Worm (Caenorhabditis elegans) whole organism, L1 larva: ENCODE data around the gene srw-91.

Experiments used
- C16A3.4 ChIP-seq: fragments of 150-350 bp; optimal IDR thresholded peaks from 2 replicates; lab custom pipeline; 2014; ENCODE audit warnings: missing biosample characterization, missing genetic modification characterization
- alr-1 ChIP-seq: fragments of 200-800 bp; sonication (Bioruptor generic); optimal IDR thresholded peaks from 2 replicates; lab custom pipeline; 2018; ENCODE audit warnings: borderline replicate concordance, mild to moderate bottlenecking, missing genetic modification characterization, missing compliant biosample characterization
- ceh-8 ChIP-seq: fragments of 200-800 bp; sonication (Bioruptor generic); optimal IDR thresholded peaks from 2 replicates; lab custom pipeline; 2018; ENCODE audit warnings: mild to moderate bottlenecking, missing genetic modification characterization, moderate library complexity, missing compliant biosample characterization
- ceh-88 ChIP-seq: fragments of 200-800 bp; sonication (Bioruptor generic); IDR thresholded peaks from 2 replicates; pipeline ENCODE4 v1.3.6; 2022; ENCODE audit warnings: missing genetic modification characterization, missing compliant biosample characterization
- ces-1 ChIP-seq: fragments of 150-350 bp; optimal IDR thresholded peaks from 2 replicates; lab custom pipeline; 2014; ENCODE audit warnings: missing biosample characterization, missing genetic modification reagents, missing genetic modification characterization
- egl-27 ChIP-seq, 2 experiments: fragments of 150-350 bp in 1 of 2; sonication (generic microtip); optimal IDR thresholded peaks; 3 replicates each; lab custom pipeline; 2017 to 2018; ENCODE audit warnings: missing biosample characterization in 2 of 2, missing genetic modification characterization in 2 of 2, missing genetic modification reagents in 2 of 2
- ets-5 ChIP-seq: fragments of 200-800 bp; sonication (Bioruptor generic); IDR thresholded peaks from 2 replicates; pipeline ENCODE4 v1.3.6; 2022; ENCODE audit warnings: missing genetic modification characterization, missing compliant biosample characterization
- fkh-10 ChIP-seq: sonication (generic microtip); optimal IDR thresholded peaks from 2 replicates; lab custom pipeline; 2017; ENCODE audit warnings: missing biosample characterization, missing genetic modification reagents, missing genetic modification characterization
- fkh-8 ChIP-seq: sonication (generic microtip); optimal IDR thresholded peaks from 2 replicates; lab custom pipeline; 2016; ENCODE audit warnings: mild to moderate bottlenecking, missing genetic modification characterization, missing compliant biosample characterization
- fos-1 ChIP-seq: fragments of 150-350 bp; optimal IDR thresholded peaks from 2 replicates; lab custom pipeline; 2014; ENCODE audit warnings: missing biosample characterization, missing genetic modification characterization
- grh-1 ChIP-seq: fragments of 200-800 bp; sonication (Bioruptor generic); IDR thresholded peaks from 2 replicates; pipeline ENCODE4 v1.3.6; 2022; ENCODE audit warnings: missing genetic modification reagents, missing genetic modification characterization, missing compliant biosample characterization
- hlh-17 ChIP-seq: fragments of 200-800 bp; sonication (Bioruptor generic); optimal IDR thresholded peaks from 2 replicates; lab custom pipeline; 2018; ENCODE audit warnings: missing genetic modification characterization, mild to moderate bottlenecking, missing compliant biosample characterization, moderate library complexity, borderline replicate concordance
- hlh-4 ChIP-seq: sonication (generic microtip); optimal IDR thresholded peaks from 2 replicates; lab custom pipeline; 2016; ENCODE audit warnings: mild to moderate bottlenecking, missing genetic modification characterization, missing compliant biosample characterization
- hpl-2 ChIP-seq: fragments of 150-350 bp; optimal IDR thresholded peaks from 2 replicates; lab custom pipeline; 2014; ENCODE audit warnings: missing biosample characterization, missing genetic modification reagents, missing genetic modification characterization
- isw-1 ChIP-seq: fragments of 200-800 bp; sonication (Bioruptor generic); IDR thresholded peaks from 2 replicates; pipeline ENCODE4 v1.3.6; 2022; ENCODE audit warnings: missing genetic modification characterization, missing compliant biosample characterization
- lin-13 ChIP-seq: fragments of 150-350 bp; optimal IDR thresholded peaks from 2 replicates; lab custom pipeline; 2014; ENCODE audit warnings: missing biosample characterization, missing genetic modification reagents, missing genetic modification characterization
- lin-14 ChIP-seq: fragments of 200-800 bp; sonication (Bioruptor generic); optimal IDR thresholded peaks from 2 replicates; lab custom pipeline; 2018; ENCODE audit warnings: mild to moderate bottlenecking, missing genetic modification characterization, moderate library complexity, missing compliant biosample characterization
- lsy-2 ChIP-seq, 2 experiments: fragments of 150-350 bp; optimal IDR thresholded peaks; 2 replicates each; lab custom pipeline; 2014; ENCODE audit warnings: missing biosample characterization in 2 of 2, missing genetic modification characterization in 2 of 2
- mdl-1 ChIP-seq, 2 experiments: fragments of 150-350 bp; optimal IDR thresholded peaks; 2 replicates each; lab custom pipeline; 2014 to 2017; ENCODE audit warnings: missing biosample characterization in 2 of 2, missing genetic modification characterization in 2 of 2, inconsistent platforms in 1 of 2
- mef-2 ChIP-seq: fragments of 150-350 bp; optimal IDR thresholded peaks from 2 replicates; lab custom pipeline; 2014; ENCODE audit warnings: missing biosample characterization, missing genetic modification characterization
- mep-1 ChIP-seq: fragments of 150-350 bp; optimal IDR thresholded peaks from 2 replicates; lab custom pipeline; 2014; ENCODE audit warnings: missing biosample characterization, missing genetic modification characterization
- nhr-12 ChIP-seq: sonication (generic microtip); optimal IDR thresholded peaks from 2 replicates; lab custom pipeline; 2017; ENCODE audit warnings: missing biosample characterization, missing genetic modification characterization
- nhr-19 ChIP-seq: fragments of 200-800 bp; sonication (Bioruptor generic); conservative IDR thresholded peaks from 2 replicates; pipeline ENCODE4 v1.3.6; 2022; ENCODE audit warnings: missing genetic modification characterization, missing compliant biosample characterization
- nhr-28 ChIP-seq: fragments of 150-350 bp; optimal IDR thresholded peaks from 2 replicates; lab custom pipeline; 2014; ENCODE audit warnings: missing biosample characterization, missing genetic modification characterization
- nhr-47 ChIP-seq: sonication (generic microtip); optimal IDR thresholded peaks from 2 replicates; lab custom pipeline; 2016; ENCODE audit warnings: mild to moderate bottlenecking, missing genetic modification characterization, moderate library complexity, missing compliant biosample characterization
- nhr-71 ChIP-seq: sonication (generic microtip); optimal IDR thresholded peaks from 2 replicates; lab custom pipeline; 2016; ENCODE audit warnings: mild to moderate bottlenecking, missing genetic modification characterization, moderate library complexity, missing compliant biosample characterization
- nhr-76 ChIP-seq: sonication (generic microtip); optimal IDR thresholded peaks from 2 replicates; lab custom pipeline; 2017; ENCODE audit warnings: missing biosample characterization, missing genetic modification characterization
- pag-3 ChIP-seq: sonication (generic microtip); optimal IDR thresholded peaks from 2 replicates; lab custom pipeline; 2017; ENCODE audit warnings: missing genetic modification characterization, mild to moderate bottlenecking, missing compliant biosample characterization, antibody characterized with exemption, borderline replicate concordance; ENCODE audit not compliant: insufficient read depth
- pax-3 ChIP-seq: fragments of 200-800 bp; sonication (Bioruptor generic); optimal IDR thresholded peaks from 2 replicates; lab custom pipeline; 2018; ENCODE audit warnings: mild to moderate bottlenecking, missing genetic modification characterization, moderate library complexity, missing compliant biosample characterization
- sptf-1 ChIP-seq: fragments of 150-350 bp; optimal IDR thresholded peaks from 2 replicates; lab custom pipeline; 2014; ENCODE audit warnings: missing biosample characterization, missing genetic modification characterization
- swsn-7 ChIP-seq: sonication (generic microtip); optimal IDR thresholded peaks from 2 replicates; lab custom pipeline; 2016; ENCODE audit warnings: missing genetic modification characterization, missing compliant biosample characterization
- tlp-1 ChIP-seq: fragments of 150-350 bp; optimal IDR thresholded peaks from 2 replicates; lab custom pipeline; 2014; ENCODE audit warnings: missing biosample characterization, missing genetic modification characterization
- unc-30 ChIP-seq: sonication (generic microtip); optimal IDR thresholded peaks from 2 replicates; lab custom pipeline; 2017; ENCODE audit warnings: missing biosample characterization, missing genetic modification characterization
- vab-15 ChIP-seq: sonication (generic microtip); optimal IDR thresholded peaks from 2 replicates; lab custom pipeline; 2017; ENCODE audit warnings: missing genotype, mild to moderate bottlenecking, missing genetic modification characterization, missing compliant biosample characterization
- zag-1 ChIP-seq: fragments of 150-350 bp; optimal IDR thresholded peaks from 2 replicates; lab custom pipeline; 2014; ENCODE audit warnings: missing biosample characterization, missing genetic modification characterization
- zip-4 ChIP-seq: fragments of 200-800 bp; sonication (Bioruptor generic); optimal IDR thresholded peaks from 2 replicates; lab custom pipeline; 2018; ENCODE audit warnings: mild to moderate bottlenecking, missing genetic modification characterization, moderate library complexity, missing compliant biosample characterization
- ztf-11 ChIP-seq, 2 experiments: sonication (generic microtip); optimal IDR thresholded peaks; 2 replicates each; lab custom pipeline; 2016 to 2017; ENCODE audit warnings: missing genetic modification characterization in 2 of 2, missing biosample characterization in 1 of 2, missing compliant biosample characterization in 1 of 2

Gene srw-91

ce11 chrV:1682279-1682678 lies 1.6 kb upstream of the srw-91 start, which contains the start of gene srh-3:
srh-3 (plus strand) TSS chrV:1682579.
- TF ChIP-seq sptf-1 (no peak), nhr-71 (tag; lab: Kevin White, UChicago) (no peak), ets-5 (GFP tag; lab: Robert Waterston, UW) (no peak), mef-2 (no peak), fos-1 (tag; lab: Kevin White, UChicago) (no peak), hpl-2 (no peak), lsy-2 (tag; optimal IDR thresholded peaks at IDR 0.05; lab: Kevin White, UChicago) (no peak), vab-15 (tag; lab: Kevin White, UChicago) (no peak), pag-3 (tag; lab: Kevin White, UChicago) (no peak), nhr-28 (tag; lab: Kevin White, UChicago) (no peak), isw-1 (GFP tag; lab: Robert Waterston, UW) (no peak), hlh-17 (GFP tag; lab: Kevin White, UChicago) (no peak), zag-1 (no peak), mdl-1 (tag; optimal IDR thresholded peaks at IDR 0.05; lab: Kevin White, UChicago) (no peak), nhr-47 (tag; lab: Kevin White, UChicago) (no peak), pax-3 (no peak)

ce11 chrV:1678228-1678627 lies 2.4 kb downstream of the srw-91 start, which contains the start of gene srw-98:
srw-98 (minus strand) TSS chrV:1678328.
- no peak for TF ChIP-seq mep-1 (tag; lab: Kevin White, UChicago)
- TF ChIP-seq swsn-7 (tag; lab: Kevin White, UChicago), result no peak

- TF ChIP-seq grh-1 (GFP tag; lab: Robert Waterston, UW) (no peak), swsn-7 (tag; lab: Kevin White, UChicago) (no peak), ceh-8 (no peak), fkh-10 (no peak), hlh-4 (tag; lab: Kevin White, UChicago) (no peak), ces-1 (no peak), hpl-2 (no peak), nhr-71 (tag; lab: Kevin White, UChicago) (no peak), zip-4 (GFP tag; lab: Kevin White, UChicago) (no peak), egl-27 (tag; optimal IDR thresholded peaks at IDR 0.05; lab: Kevin White, UChicago) (no peak), lin-13 (GFP tag; lab: Kevin White, UChicago) (no peak), tlp-1 (tag; lab: Kevin White, UChicago) (no peak), fkh-8 (no peak)
Measured at ce11 chrV:1668216-1668615, 12.5 kb downstream of the srw-91 start, which contains the start of gene irld-42. irld-42 (plus strand) TSS chrV:1668516.

- TF ChIP-seq nhr-12 (no peak), unc-30 (tag; lab: Kevin White, UChicago) (no peak), nhr-28 (tag; lab: Kevin White, UChicago) (no peak), C16A3.4 (tag; lab: Kevin White, UChicago) (no peak), ceh-88 (GFP tag; lab: Robert Waterston, UW) (no peak), fkh-8 (no peak), alr-1 (tag; lab: Kevin White, UChicago) (no peak), nhr-76 (tag; lab: Kevin White, UChicago) (no peak), lin-14 (GFP tag; lab: Kevin White, UChicago) (no peak), hlh-17 (GFP tag; lab: Kevin White, UChicago) (no peak), sptf-1 (no peak), lsy-2 (tag; optimal IDR thresholded peaks at IDR 0.05; lab: Kevin White, UChicago) (no peak), tlp-1 (tag; lab: Kevin White, UChicago) (no peak), ztf-11 (tag; optimal IDR thresholded peaks at IDR 0.05; lab: Kevin White, UChicago) (no peak), nhr-19 (GFP tag; lab: Robert Waterston, UW) (no peak)
- TF ChIP-seq, all 84 proteins: peak for 0
Measured at ce11 chrV:1666904-1667303, 13.8 kb downstream of the srw-91 start, which contains the start of gene K04F1.8. K04F1.8 (plus strand) TSS chrV:1667204.
